Worm (Caenorhabditis elegans): ENCODE data around the gene K08C7.1.
A peak's percentile ranks its signal among the peaks of the same experiment; 100 is the strongest.

K08C7.1 gene

DNA sequence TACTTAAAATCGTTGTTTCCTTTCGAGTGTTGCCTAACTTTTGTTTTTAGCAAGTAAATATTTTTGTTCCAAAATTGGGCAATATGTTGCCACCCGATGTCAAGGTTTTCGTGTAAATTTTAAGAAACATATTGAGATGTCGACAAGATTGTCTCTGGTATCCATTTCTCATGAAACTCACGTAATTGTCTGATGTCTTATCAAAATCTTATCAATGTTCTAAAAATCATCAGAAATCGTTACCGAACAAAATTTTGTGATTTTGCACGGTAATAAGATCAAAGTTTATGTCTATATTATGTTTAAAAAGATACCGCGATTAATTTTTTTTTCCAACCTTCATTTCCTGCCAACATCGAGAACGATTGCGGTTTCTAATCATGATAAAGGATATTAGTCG lies 42.4 kb downstream of the K08C7.1 start:
- TF ChIP-seq egl-27 (tag; optimal IDR thresholded peaks at IDR 0.05) (no peak), ztf-7 (tag; optimal IDR thresholded peaks at IDR 0.05) (no peak), lin-38 (GFP tag; IDR thresholded peaks at IDR 0.05) (no peak), zip-11 (GFP tag; IDR thresholded peaks at IDR 0.05) (no peak), nhr-237 (tag; optimal IDR thresholded peaks at IDR 0.05) (no peak), unc-62 (GFP tag; optimal IDR thresholded peaks at IDR 0.05 in 1 of 2) (no peak), unc-62 (tag; optimal IDR thresholded peaks at IDR 0.05) (no peak), lin-15B (tag; optimal IDR thresholded peaks at IDR 0.05) (no peak), aha-1 (tag) (peak; percentile 86), zfp-2 (tag; optimal IDR thresholded peaks at IDR 0.05) (no peak), dve-1 (tag; optimal IDR thresholded peaks at IDR 0.05; ENCODE audit: insufficient read depth) (peak; percentile 18), ZK337.2 (GFP tag; IDR thresholded peaks at IDR 0.05) (no peak), Y75B8A.6 (GFP tag; IDR thresholded peaks at IDR 0.05) (no peak), lin-1 (GFP tag; IDR thresholded peaks at IDR 0.05) (no peak), Y5F2A.4 (GFP tag; optimal IDR thresholded peaks at IDR 0.05) (no peak), hif-1 (tag; optimal IDR thresholded peaks at IDR 0.05) (no peak), F10B5.3 (tag; optimal IDR thresholded peaks at IDR 0.05) (no peak), arid-1 (GFP tag; conservative IDR thresholded peaks at IDR 0.05) (no peak), dmd-6 (GFP tag; IDR thresholded peaks at IDR 0.05) (peak; percentile 20; the same call in 1 of the 2 replicates), T20F7.1 (GFP tag; optimal IDR thresholded peaks at IDR 0.05) (peak; percentile 51), zag-1 (tag; optimal IDR thresholded peaks at IDR 0.05) (no peak)

DNA sequence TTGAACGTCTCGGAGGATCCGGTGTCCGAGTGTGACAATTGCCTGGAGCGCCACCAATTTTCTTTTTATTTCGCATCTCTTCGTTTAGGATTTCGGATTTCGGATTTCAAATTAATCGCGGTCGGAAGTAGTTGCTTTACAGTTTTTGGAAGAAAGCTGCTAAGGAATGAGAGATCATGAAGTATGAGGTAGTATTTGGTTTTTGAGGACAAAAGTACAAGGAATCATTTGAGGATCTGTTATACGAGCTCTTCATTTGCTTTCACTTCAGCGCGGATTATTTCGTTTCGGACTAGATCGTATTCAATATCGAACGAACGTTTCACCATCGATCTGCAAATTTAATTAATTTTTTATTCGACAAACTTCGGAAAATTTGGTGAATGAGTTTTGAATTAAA lies 43.0 kb downstream of the K08C7.1 start, which contains the start of gene R102.11:
Gene R102.11 (minus strand): TSS at position 101 of the 400 bp plus-strand sequence.
- TF ChIP-seq snpc-4 (tag; optimal IDR thresholded peaks at IDR 0.05) (no peak), mxl-3 (GFP tag; optimal IDR thresholded peaks at IDR 0.05) (no peak), ctbp-1 (GFP tag; IDR thresholded peaks at IDR 0.05) (no peak), daf-8 (GFP tag; IDR thresholded peaks at IDR 0.05) (no peak), ceh-62 (tag; optimal IDR thresholded peaks at IDR 0.05) (no peak), ZK546.5 (tag; optimal IDR thresholded peaks at IDR 0.05) (no peak), nhr-28 (tag; optimal IDR thresholded peaks at IDR 0.05) (no peak), saeg-2 (GFP tag; IDR thresholded peaks at IDR 0.05) (no peak), rbr-2 (tag; optimal IDR thresholded peaks at IDR 0.05) (no peak), nhr-41 (GFP tag; IDR thresholded peaks at IDR 0.05) (no peak), daf-12 (tag; optimal IDR thresholded peaks at IDR 0.05) (no peak), unc-39 (tag; optimal IDR thresholded peaks at IDR 0.05) (no peak), ZK337.2 (GFP tag; IDR thresholded peaks at IDR 0.05) (no peak), ceh-28 (tag; optimal IDR thresholded peaks at IDR 0.05) (no peak), mes-2 (tag; optimal IDR thresholded peaks at IDR 0.05; ENCODE audit: poor library complexity, severe bottlenecking) (no peak), mxl-2 (GFP tag; conservative IDR thresholded peaks at IDR 0.05) (no peak)

DNA sequence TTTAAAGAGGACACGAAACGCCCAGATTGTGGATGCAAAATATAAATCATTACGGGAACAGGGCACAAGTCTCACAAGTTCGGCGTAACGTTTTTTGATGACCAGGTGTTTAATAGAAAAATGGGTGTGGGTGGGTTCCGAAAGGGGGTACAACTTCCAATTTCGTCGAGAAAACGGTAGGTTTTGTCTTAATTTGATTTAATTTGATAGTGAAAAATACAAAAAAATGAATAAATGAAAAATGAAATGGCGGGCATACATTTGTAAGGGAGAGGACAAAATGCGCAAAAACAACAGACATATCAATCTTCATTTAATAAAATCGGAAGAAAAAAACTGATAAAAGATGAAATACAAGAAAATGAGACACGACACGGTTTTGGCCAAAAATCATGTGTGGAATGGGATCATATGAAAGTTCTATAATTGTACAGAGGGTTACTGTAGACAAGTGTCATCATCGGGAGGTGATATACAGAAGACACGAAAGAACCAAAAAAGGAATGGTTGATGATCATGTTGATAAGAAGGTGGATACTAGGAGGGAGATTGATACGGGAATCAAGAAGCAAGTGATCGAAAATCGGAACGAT lies 45.4 kb downstream of the K08C7.1 start:
- TF ChIP-seq hlh-30 (tag; optimal IDR thresholded peaks at IDR 0.05; ENCODE audit: insufficient read depth) (peak; percentile 69), set-16 (GFP tag; IDR thresholded peaks at IDR 0.05) (no peak), zfp-3 (GFP tag; conservative IDR thresholded peaks at IDR 0.05) (no peak), aha-1 (tag) (no peak), ZK337.2 (GFP tag; IDR thresholded peaks at IDR 0.05) (no peak), lir-3 (tag; optimal IDR thresholded peaks at IDR 0.05) (no peak), ztf-7 (tag; optimal IDR thresholded peaks at IDR 0.05) (no peak), vab-7 (GFP tag; IDR thresholded peaks at IDR 0.05) (no peak), nhr-28 (tag; optimal IDR thresholded peaks at IDR 0.05) (peak; percentile 60), nhr-42 (GFP tag; IDR thresholded peaks at IDR 0.05) (no peak), nhr-48 (tag; optimal IDR thresholded peaks at IDR 0.05) (peak; percentile 4), nhr-76 (tag; optimal IDR thresholded peaks at IDR 0.05) (no peak), hlh-11 (tag; optimal IDR thresholded peaks at IDR 0.05) (peak; percentile 62), mdl-1 (tag; optimal IDR thresholded peaks at IDR 0.05) (peak in 1 of 2 experiments; percentile 55), F10B5.3 (tag; optimal IDR thresholded peaks at IDR 0.05) (no peak), ceh-82 (tag; optimal IDR thresholded peaks at IDR 0.05) (no peak), aly-2 (tag; optimal IDR thresholded peaks at IDR 0.05) (no peak), hmg-1.1 (GFP tag; IDR thresholded peaks at IDR 0.05) (no peak), nhr-6 (tag; optimal IDR thresholded peaks at IDR 0.05) (no peak), lin-15B (tag; optimal IDR thresholded peaks at IDR 0.05) (no peak)
